Fruit fly (Drosophila melanogaster) whole organism, adult: ENCODE measurements around the gene fy.

Experiments
- CG11617 ChIP-seq: fragments of 200-800 bp; sonication (Bioruptor generic); optimal IDR thresholded peaks from 2 replicates; lab custom pipeline; 2017; ENCODE audit warnings: mild to moderate bottlenecking, missing biosample characterization, missing genetic modification reagents, missing genetic modification characterization
- CG12768 ChIP-seq: fragments of 200-800 bp; sonication (Bioruptor generic); optimal IDR thresholded peaks from 2 replicates; lab custom pipeline; 2017; ENCODE audit warnings: missing biosample characterization, missing genetic modification characterization, mild to moderate bottlenecking, moderate library complexity, missing genetic modification reagents
- CG1620 ChIP-seq: fragments of 200-800 bp; sonication (Bioruptor generic); optimal IDR thresholded peaks from 2 replicates; lab custom pipeline; 2016; ENCODE audit warnings: missing biosample characterization, missing genetic modification characterization
- Clk ChIP-seq: fragments of 200-800 bp; sonication (Bioruptor generic); optimal IDR thresholded peaks from 2 replicates; lab custom pipeline; 2017; ENCODE audit warnings: missing biosample characterization, missing genetic modification characterization
- Crg-1 ChIP-seq: fragments of 200-800 bp; sonication (Bioruptor generic); optimal IDR thresholded peaks from 2 replicates; lab custom pipeline; 2016; ENCODE audit warnings: missing biosample characterization, missing genetic modification characterization
- Hr96 ChIP-seq: fragments of 200-800 bp; sonication (Bioruptor generic); optimal IDR thresholded peaks from 2 replicates; lab custom pipeline; 2016; ENCODE audit warnings: missing biosample characterization, missing genetic modification characterization
- Mnt ChIP-seq: fragments of 200-800 bp; sonication (Bioruptor generic); optimal IDR thresholded peaks from 2 replicates; lab custom pipeline; 2016; ENCODE audit warnings: missing biosample characterization, mild to moderate bottlenecking, missing genetic modification characterization
- cic ChIP-seq: fragments of 200-800 bp; sonication (Bioruptor generic); optimal IDR thresholded peaks from 2 replicates; lab custom pipeline; 2017; ENCODE audit warnings: missing biosample characterization, mild to moderate bottlenecking, missing genetic modification characterization, moderate library complexity
- cnc ChIP-seq, 2 experiments: fragments of >200 bp; optimal IDR thresholded peaks; 2 replicates each; lab custom pipeline; 2017
- kay ChIP-seq: fragments of 200-800 bp; sonication (Bioruptor generic); peaks from one replicate; lab custom pipeline; 2016; ENCODE audit warnings: missing biosample characterization, missing genetic modification characterization, borderline replicate concordance
- ovo ChIP-seq: fragments of 200-800 bp; sonication (Bioruptor generic); optimal IDR thresholded peaks from 2 replicates; lab custom pipeline; 2016; ENCODE audit warnings: missing biosample characterization, missing genetic modification characterization

DNA sequence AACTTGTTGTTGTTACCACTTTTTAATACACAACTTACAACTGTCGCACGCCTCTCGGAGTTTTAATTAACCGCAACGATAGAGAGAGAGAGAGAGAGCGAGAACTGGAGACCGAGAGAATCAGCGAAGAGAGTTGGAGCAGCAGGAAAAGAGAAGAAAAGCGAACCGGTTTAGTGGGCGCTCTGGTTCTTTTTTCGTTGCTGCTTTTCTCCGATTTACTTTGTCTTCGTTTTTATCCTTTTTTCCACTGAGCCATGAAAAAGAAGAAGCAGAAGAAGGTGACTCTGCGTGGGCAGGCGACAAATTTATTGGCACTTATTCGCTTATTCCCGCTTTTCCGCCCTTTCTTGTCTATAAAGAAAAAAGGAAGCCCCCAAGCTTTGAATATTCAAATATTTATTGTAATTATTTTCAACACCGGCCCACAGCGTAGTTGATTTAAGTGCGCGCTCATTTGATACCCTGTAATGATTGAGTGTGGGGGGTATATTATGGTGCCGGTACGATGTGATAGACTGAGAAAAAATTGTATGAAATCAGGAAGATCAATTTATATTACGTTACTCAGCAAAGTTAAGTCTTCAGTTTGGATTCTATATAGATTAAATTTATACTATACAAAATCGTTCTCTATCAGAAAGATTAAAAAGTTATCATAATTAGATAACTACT is 17.3 kb upstream of the fy start:
- TF ChIP-seq Crg-1 (no peak), kay (no peak), CG11617 (GFP tag; lab: Kevin White, UChicago) (no peak), CG1620 (GFP tag; lab: Kevin White, UChicago) (no peak), CG12768 (GFP tag; lab: Kevin White, UChicago) (no peak), cnc (optimal IDR thresholded peaks at IDR 0.05; lab: Kevin White, UChicago) (no peak), Hr96 (GFP tag; lab: Kevin White, UChicago) (no peak), cic (GFP tag; lab: Kevin White, UChicago) (no peak), ovo (GFP tag; lab: Kevin White, UChicago) (no peak), Mnt (no peak), Clk (GFP tag; lab: Kevin White, UChicago) (no peak)
